Fruit fly (Drosophila melanogaster): Measurements from ENCODE around the gene CG4658.
A peak's percentile ranks its signal among the peaks of the same experiment; 100 is the strongest.

CG4658 gene

DNA sequence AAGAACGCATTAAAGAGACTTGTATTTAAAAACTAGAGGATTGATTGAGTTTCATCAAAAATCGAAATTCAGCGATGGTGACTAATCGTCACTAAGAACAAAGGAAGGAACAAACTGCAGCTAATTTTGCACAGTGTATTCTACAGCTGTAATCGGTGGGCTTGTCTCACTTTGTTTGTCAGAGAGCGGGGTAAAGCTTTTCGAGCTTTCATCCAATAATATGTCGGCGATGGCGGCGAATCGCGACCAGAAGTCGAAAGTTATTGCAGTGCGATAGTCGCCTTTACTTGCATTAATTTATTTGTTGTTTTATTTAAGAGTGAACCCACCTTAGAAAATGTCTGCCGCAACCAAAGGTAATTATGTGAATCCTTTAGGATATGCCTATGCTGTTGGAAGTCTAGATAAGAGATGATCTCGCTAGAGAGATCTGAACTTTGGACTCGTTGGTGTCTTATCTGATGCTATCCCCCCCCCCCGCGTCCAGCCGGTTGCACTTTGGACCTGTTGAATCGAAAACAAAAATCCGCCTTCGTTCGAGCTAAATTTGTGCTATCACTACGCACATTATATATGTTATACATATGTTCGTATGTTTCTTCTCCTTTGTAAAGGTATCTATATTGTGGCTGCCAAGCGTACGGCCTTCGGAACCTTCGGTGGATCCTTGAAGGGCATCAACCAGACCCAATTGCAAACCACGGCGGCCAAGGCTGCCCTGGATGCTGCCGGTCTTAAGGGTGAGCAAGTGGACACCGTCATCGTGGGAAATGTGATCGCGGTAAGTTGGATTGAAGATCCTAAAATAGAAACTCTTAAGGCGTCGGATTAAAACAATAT is 41.7 kb upstream of the CG4658 start, which contains the start of gene yip2:
Gene yip2, plus strand, starts transcription at position 243 of the 840 bp plus-strand sequence.
- TF ChIP-seq ey (GFP tag; optimal IDR thresholded peaks at IDR 0.05) (peak; percentile 42), foxo (GFP tag; optimal IDR thresholded peaks at IDR 0.05) (peak; percentile 17 to 59), CG9705 (GFP tag; optimal IDR thresholded peaks at IDR 0.05) (peak; percentile 48), dmrt93B (GFP tag; optimal IDR thresholded peaks at IDR 0.05) (no peak), dsf (GFP tag; optimal IDR thresholded peaks at IDR 0.05; ENCODE audit: borderline replicate concordance) (peak; percentile 19), Myc (optimal IDR thresholded peaks at IDR 0.05) (no peak), dl (GFP tag; optimal IDR thresholded peaks at IDR 0.05; ENCODE audit: insufficient read depth in 1 of 2, partially characterized antibody in 2 of 2) (no peak), CrebA (GFP tag; optimal IDR thresholded peaks at IDR 0.05; ENCODE audit: borderline replicate concordance) (no peak), br (GFP tag; optimal IDR thresholded peaks at IDR 0.05) (peak; percentile 65), rgr (GFP tag; optimal IDR thresholded peaks at IDR 0.05) (peak; percentile 61), N (GFP tag; optimal IDR thresholded peaks at IDR 0.05) (no peak), HLH106 (tag; optimal IDR thresholded peaks at IDR 0.05) (peak; percentile 35), CG32264 (GFP tag; optimal IDR thresholded peaks at IDR 0.05) (no peak), pan (optimal IDR thresholded peaks at IDR 0.05) (no peak), fru (GFP tag; optimal IDR thresholded peaks at IDR 0.05) (peak; percentile 64), Dif (GFP tag; optimal IDR thresholded peaks at IDR 0.05; ENCODE audit: partially characterized antibody) (no peak), Vsx2 (GFP tag; optimal IDR thresholded peaks at IDR 0.05; ENCODE audit: partially characterized antibody) (no peak), jim (GFP tag; optimal IDR thresholded peaks at IDR 0.05) (no peak), brk (GFP tag; optimal IDR thresholded peaks at IDR 0.05) (no peak), Sp1 (GFP tag; optimal IDR thresholded peaks at IDR 0.05) (peak; percentile 82), GATAd (GFP tag; optimal IDR thresholded peaks at IDR 0.05) (no peak), Hnf4 (GFP tag; optimal IDR thresholded peaks at IDR 0.05) (peak; percentile 100), Hr78 (GFP tag; optimal IDR thresholded peaks at IDR 0.05) (no peak), Abd-B (GFP tag; optimal IDR thresholded peaks at IDR 0.05) (no peak), psq (GFP tag; optimal IDR thresholded peaks at IDR 0.05) (peak; percentile 43), sv (GFP tag; optimal IDR thresholded peaks at IDR 0.05) (peak; percentile 26), sage (GFP tag; optimal IDR thresholded peaks at IDR 0.05) (peak; percentile 58), lola (GFP tag; optimal IDR thresholded peaks at IDR 0.05) (no peak), usp (GFP tag; optimal IDR thresholded peaks at IDR 0.05) (no peak), Hr83 (GFP tag; optimal IDR thresholded peaks at IDR 0.05; ENCODE audit: poor library complexity, severe bottlenecking) (peak; percentile 22), h (GFP tag; optimal IDR thresholded peaks at IDR 0.05) (peak; percentile 61), Mio (GFP tag; optimal IDR thresholded peaks at IDR 0.05) (no peak), tai (GFP tag; optimal IDR thresholded peaks at IDR 0.05) (no peak), Rel (GFP tag; optimal IDR thresholded peaks at IDR 0.05) (peak; percentile 86), Rel (tag; optimal IDR thresholded peaks at IDR 0.05) (peak; percentile 71), OdsH (GFP tag; optimal IDR thresholded peaks at IDR 0.05) (peak; percentile 35), Jra (GFP tag; optimal IDR thresholded peaks at IDR 0.05) (peak; percentile 85), Dfd (GFP tag; optimal IDR thresholded peaks at IDR 0.05) (no peak), woc (GFP tag; optimal IDR thresholded peaks at IDR 0.05) (peak; percentile 61)

Measured in whole organism, wandering third instar larva.